Worm (Caenorhabditis elegans): ENCODE data around the gene cpsf-2.

DNA sequence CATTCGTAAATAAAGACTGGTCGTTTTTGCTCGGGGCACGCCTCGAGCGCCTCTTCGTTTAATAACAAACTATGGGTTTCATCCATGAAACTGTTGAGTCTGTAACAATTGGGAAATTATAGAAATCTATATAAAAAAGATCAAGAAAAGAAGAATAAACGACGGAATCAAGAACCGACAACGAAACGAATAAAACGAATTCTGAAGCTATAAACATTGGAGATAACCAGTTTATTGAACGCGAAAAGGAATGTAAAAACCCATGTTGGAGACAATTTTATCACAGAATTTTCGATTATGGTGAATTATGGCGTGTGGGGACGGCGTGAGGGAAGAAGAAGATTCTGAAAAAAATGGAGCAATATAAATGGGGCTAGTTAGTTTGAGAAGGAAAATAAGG lies 35.8 kb downstream of the cpsf-2 start, which contains the start of gene soap-1:
- no peak for TF ChIP-seq C17E4.6 (GFP tag; IDR thresholded peaks at IDR 0.05)
- no peak for TF ChIP-seq snpc-1.3 (tag; optimal IDR thresholded peaks at IDR 0.05; ENCODE audit: insufficient read depth)
- no peak for TF ChIP-seq B0019.2 (GFP tag; conservative IDR thresholded peaks at IDR 0.05)
- TF ChIP-seq madf-10 (tag; optimal IDR thresholded peaks at IDR 0.05) = no peak
- no peak for TF ChIP-seq Y95B8A.8 (GFP tag; IDR thresholded peaks at IDR 0.05)
- TF ChIP-seq Y53G8AR.9 (GFP tag; conservative IDR thresholded peaks at IDR 0.05) = no peak
- TF ChIP-seq unc-62 (GFP tag; optimal IDR thresholded peaks at IDR 0.05) = no peak
- TF ChIP-seq ztf-3 (GFP tag; optimal IDR thresholded peaks at IDR 0.05) = no peak
- no peak for TF ChIP-seq F57A8.1 (GFP tag; optimal IDR thresholded peaks at IDR 0.05)
- TF ChIP-seq lir-1 (GFP tag; conservative IDR thresholded peaks at IDR 0.05) = no peak
- no peak for TF ChIP-seq F22D6.2 (tag; optimal IDR thresholded peaks at IDR 0.05)
- TF ChIP-seq dpl-1 (GFP tag; optimal IDR thresholded peaks at IDR 0.05) = no peak
- no peak for TF ChIP-seq nfya-1 (tag; optimal IDR thresholded peaks at IDR 0.05; ENCODE audit: borderline replicate concordance, insufficient read depth)
- TF ChIP-seq T07F8.4 (tag; optimal IDR thresholded peaks at IDR 0.05) = no peak
